Worm (Caenorhabditis elegans): ENCODE results near the gene ZK1248.4.

ce11 chrII:5818298-5818697, at the start of gene ZK1248.4:
- TF ChIP-seq nhr-25 (tag; optimal IDR thresholded peaks at IDR 0.05) (no peak), sem-4 (tag; optimal IDR thresholded peaks at IDR 0.05) (no peak), dmd-4 (tag; optimal IDR thresholded peaks at IDR 0.05) (no peak), sma-3 (GFP tag; optimal IDR thresholded peaks at IDR 0.05) (no peak), ztf-11 (tag; optimal IDR thresholded peaks at IDR 0.05) (no peak), blmp-1 (tag; optimal IDR thresholded peaks at IDR 0.05; ENCODE audit: insufficient read depth) (no peak), ztf-1 (GFP tag; conservative IDR thresholded peaks at IDR 0.05) (no peak), nhr-77 (tag; optimal IDR thresholded peaks at IDR 0.05) (no peak), zag-1 (tag; optimal IDR thresholded peaks at IDR 0.05) (no peak)
